Worm (Caenorhabditis elegans) whole organism, L4/young adult: ENCODE measurements around the gene sulp-3.

ENCODE experiments used
- W03F9.2 ChIP-seq: fragments of 150-350 bp; optimal IDR thresholded peaks from 2 replicates; lab custom pipeline; 2014; ENCODE audit warnings: missing biosample characterization, missing genetic modification characterization
- dao-5 ChIP-seq: sonication (generic microtip); optimal IDR thresholded peaks from 2 replicates; lab custom pipeline; 2016; ENCODE audit warnings: missing genotype, missing genetic modification characterization, moderate library complexity, missing compliant biosample characterization
- him-1 ChIP-seq: sonication (generic microtip); optimal IDR thresholded peaks from 2 replicates; lab custom pipeline; 2016; ENCODE audit warnings: missing genotype, missing genetic modification reagents, missing genetic modification characterization, missing compliant biosample characterization

Gene sulp-3

ce11 chrX:8386068-8386851 is 21.9 kb downstream of the sulp-3 start:
- TF ChIP-seq dao-5 = no peak
- peak; percentile 53 for TF ChIP-seq him-1 (tag; lab: Kevin White, UChicago)

ce11 chrX:8384642-8385181 is 23.5 kb downstream of the sulp-3 start, which contains the start of gene F41D9.2:
TSS of gene F41D9.2 (minus strand) at chrX:8384945.
- no peak for TF ChIP-seq him-1 (tag; lab: Kevin White, UChicago)

DNA sequence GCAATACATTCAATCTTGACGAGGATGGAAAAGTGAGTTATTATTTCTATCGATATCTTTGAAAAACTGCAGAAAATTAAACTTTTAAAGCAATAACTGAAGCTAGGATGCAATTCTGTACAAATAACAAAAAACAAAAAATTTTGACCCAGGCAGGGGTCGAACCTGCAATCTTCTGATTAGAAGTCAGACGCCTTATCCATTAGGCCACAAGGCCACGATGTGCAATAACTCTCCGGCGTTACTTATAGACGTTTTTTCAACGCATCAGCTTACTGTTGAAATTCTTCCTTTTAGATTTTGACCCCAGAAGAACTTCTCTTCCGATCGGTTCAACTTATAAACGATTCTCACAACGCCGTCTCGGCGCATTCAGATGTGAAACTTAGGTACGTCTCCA is 26.5 kb downstream of the sulp-3 start:
- TF ChIP-seq W03F9.2 = no peak
- no peak for TF ChIP-seq dao-5
- no peak for TF ChIP-seq him-1 (tag; lab: Kevin White, UChicago)

ce11 chrX:8378312-8378711 is 29.9 kb downstream of the sulp-3 start, which contains the start of gene tbc-18:
TSS of gene tbc-18 (plus strand) at chrX:8378557.
- TF ChIP-seq him-1 (tag; lab: Kevin White, UChicago) (peak; percentile 50), dao-5 (no peak), W03F9.2 (peak; percentile 53)

DNA sequence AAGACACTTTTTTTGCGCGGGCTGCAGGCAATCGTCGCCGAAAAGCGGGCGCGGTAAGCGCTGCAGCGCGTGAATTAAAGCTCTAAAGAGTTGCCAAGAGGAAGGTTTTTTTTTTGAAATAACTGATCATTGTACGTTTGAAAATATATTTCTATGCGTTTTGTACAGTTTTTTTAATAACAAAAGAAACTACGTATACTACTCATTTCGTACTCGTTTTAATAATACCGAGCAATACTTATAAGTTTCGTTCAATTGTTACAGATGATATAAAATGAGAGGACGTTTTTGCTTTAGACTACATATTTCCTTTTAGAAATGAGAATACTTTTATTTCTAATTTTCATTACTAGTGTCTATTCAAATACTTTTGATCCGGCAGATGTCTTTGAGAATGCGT is 36.3 kb downstream of the sulp-3 start, which contains the start of gene nep-15:
Gene nep-15, plus strand, starts transcription at position 301 of the 400 bp plus-strand sequence.
- no peak for TF ChIP-seq W03F9.2
- TF ChIP-seq dao-5 = no peak
- TF ChIP-seq him-1 (tag; lab: Kevin White, UChicago) = no peak

DNA sequence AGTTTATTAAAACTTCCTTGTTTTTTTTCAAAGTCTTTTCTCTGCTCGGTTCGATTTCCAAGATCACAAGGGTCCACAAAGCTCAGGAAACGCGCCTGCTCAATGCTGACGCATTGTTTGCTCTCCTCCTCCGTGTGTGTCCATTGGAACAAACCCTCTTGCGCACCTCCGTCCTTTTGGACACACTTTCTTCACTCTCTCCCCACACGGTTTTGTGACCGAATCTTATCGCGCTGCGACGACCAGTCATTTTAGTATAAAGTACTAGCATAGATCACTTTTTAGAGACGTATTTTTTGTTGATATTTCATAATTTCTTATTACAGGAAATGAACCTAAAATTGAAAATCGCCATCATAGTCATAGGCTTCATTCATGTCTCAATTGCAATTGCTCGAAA is 40.0 kb downstream of the sulp-3 start:
- TF ChIP-seq W03F9.2 (peak; percentile 62), him-1 (tag; lab: Kevin White, UChicago) (peak; percentile 42), dao-5 (no peak)

DNA sequence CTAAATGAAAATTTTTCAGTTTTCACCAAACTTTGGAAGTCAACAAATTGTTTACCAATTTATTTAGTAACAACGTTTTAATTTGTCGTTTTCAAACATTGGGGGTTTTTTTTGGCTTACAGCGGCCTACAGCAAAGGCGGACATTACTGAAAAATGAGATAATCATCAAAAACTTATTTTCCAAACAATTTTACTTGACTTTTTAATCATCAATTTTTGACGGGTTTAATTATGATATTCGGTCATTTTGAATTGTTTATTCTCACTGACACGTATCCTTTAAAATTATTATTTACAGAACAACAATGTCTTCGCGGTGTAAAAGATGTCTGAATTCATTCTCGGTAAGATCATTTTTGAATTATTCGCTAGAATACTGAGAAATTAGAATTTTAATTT is 40.6 kb downstream of the sulp-3 start, which contains the start of gene F40B5.2:
Gene F40B5.2, plus strand, starts transcription at position 301 of the 400 bp plus-strand sequence.
- TF ChIP-seq dao-5 (no peak), W03F9.2 (no peak), him-1 (tag; lab: Kevin White, UChicago) (no peak)

- TF ChIP-seq him-1 (tag; lab: Kevin White, UChicago) = no peak
- TF ChIP-seq W03F9.2 = no peak
Measured at ce11 chrX:8362379-8362778, 45.8 kb downstream of the sulp-3 start.

ce11 chrX:8356305-8356704 is 51.9 kb downstream of the sulp-3 start:
- no peak for TF ChIP-seq him-1 (tag; lab: Kevin White, UChicago)
- TF ChIP-seq dao-5 = no peak

DNA sequence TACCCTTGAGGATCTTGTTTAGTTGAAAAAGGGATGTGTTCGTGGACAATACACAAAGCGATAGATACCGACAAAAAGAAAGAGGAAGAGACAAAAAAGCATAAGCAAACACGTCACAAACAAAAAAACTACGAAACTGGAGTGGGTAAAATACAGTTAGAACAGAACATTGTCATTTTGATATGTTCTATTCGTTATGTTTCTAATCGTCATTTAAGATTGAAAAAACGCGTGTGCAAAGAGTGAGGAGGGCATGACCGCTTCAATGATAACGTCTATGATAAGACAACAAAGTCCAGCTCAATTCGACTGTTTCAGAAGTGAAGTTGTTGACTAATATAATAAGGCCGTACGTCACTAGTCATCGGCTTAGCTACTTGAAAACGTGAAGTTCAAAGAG is 52.8 kb downstream of the sulp-3 start:
- TF ChIP-seq dao-5 = no peak
- TF ChIP-seq W03F9.2 = no peak

DNA sequence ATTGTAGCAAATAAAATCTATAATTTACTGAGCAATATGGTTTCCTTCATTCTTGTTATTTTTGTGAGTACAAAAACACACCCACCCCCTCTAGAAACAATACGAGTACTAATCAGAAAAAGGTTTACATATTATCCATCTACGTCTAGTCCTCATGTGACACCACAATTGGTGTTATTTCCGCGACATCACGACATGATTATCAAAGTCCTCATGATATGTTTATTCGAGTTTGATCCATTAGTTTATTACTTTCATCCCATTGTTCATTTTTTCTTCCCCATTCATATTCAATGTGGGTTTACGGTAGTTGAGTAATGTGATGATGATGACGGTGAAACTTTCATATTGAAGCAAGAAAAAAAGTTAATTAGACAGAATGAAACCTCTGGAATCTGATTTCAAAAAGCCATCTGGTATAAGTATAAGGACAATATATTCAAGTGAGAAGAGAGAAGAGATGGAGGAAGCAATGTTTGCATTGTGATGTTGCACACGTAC is 53.8 kb downstream of the sulp-3 start:
- TF ChIP-seq him-1 (tag; lab: Kevin White, UChicago) (no peak), dao-5 (no peak), W03F9.2 (no peak)
